Worm (Caenorhabditis elegans) whole organism, L1 larva: ENCODE results near the gene C16C10.13.
A peak's percentile ranks its signal among the peaks of the same experiment; 100 is the strongest.

ENCODE experiments used
- C16A3.4 ChIP-seq: fragments of 150-350 bp; optimal IDR thresholded peaks from 2 replicates; lab custom pipeline; 2014; ENCODE audit warnings: missing biosample characterization, missing genetic modification characterization
- F16B12.6 ChIP-seq: fragments of 150-350 bp; optimal IDR thresholded peaks from 2 replicates; lab custom pipeline; 2014; ENCODE audit warnings: missing biosample characterization, missing genetic modification characterization
- Y116A8C.19 ChIP-seq: sonication (generic microtip); optimal IDR thresholded peaks from 2 replicates; lab custom pipeline; 2016; ENCODE audit warnings: missing compliant biosample characterization, missing genetic modification characterization, borderline replicate concordance
- aha-1 ChIP-seq: fragments of 150-350 bp; optimal IDR thresholded peaks from 2 replicates; lab custom pipeline; 2014; ENCODE audit warnings: missing biosample characterization, missing genetic modification characterization
- ceh-63 ChIP-seq: fragments of 200-800 bp; sonication (Bioruptor generic); optimal IDR thresholded peaks from 2 replicates; lab custom pipeline; 2018; ENCODE audit warnings: mild to moderate bottlenecking, missing genetic modification characterization, missing compliant biosample characterization
- ceh-8 ChIP-seq: fragments of 200-800 bp; sonication (Bioruptor generic); optimal IDR thresholded peaks from 2 replicates; lab custom pipeline; 2018; ENCODE audit warnings: mild to moderate bottlenecking, missing genetic modification characterization, moderate library complexity, missing compliant biosample characterization
- ceh-82 ChIP-seq, 3 experiments: fragments of 150-350 bp in 1 of 3; sonication (generic microtip) in 2 of 3; optimal IDR thresholded peaks; 2 replicates each; lab custom pipeline; 2014 to 2017; ENCODE audit warnings: missing biosample characterization in 3 of 3, missing genetic modification characterization in 3 of 3
- ceh-90 ChIP-seq: sonication (generic microtip); optimal IDR thresholded peaks from 2 replicates; lab custom pipeline; 2016; ENCODE audit warnings: missing genetic modification characterization, missing compliant biosample characterization
- ces-1 ChIP-seq: fragments of 150-350 bp; optimal IDR thresholded peaks from 2 replicates; lab custom pipeline; 2014; ENCODE audit warnings: missing biosample characterization, missing genetic modification reagents, missing genetic modification characterization
- dpl-1 ChIP-seq, 3 experiments: fragments of 150-350 bp in 2 of 3; sonication (generic microtip) in 1 of 3; optimal IDR thresholded peaks; 2 replicates each; lab custom pipeline; 2014 to 2017; ENCODE audit warnings: missing biosample characterization in 3 of 3, missing genetic modification characterization in 3 of 3, missing genetic modification reagents in 3 of 3
- dsc-1 ChIP-seq: sonication (generic microtip); optimal IDR thresholded peaks from 2 replicates; lab custom pipeline; 2016; ENCODE audit warnings: mild to moderate bottlenecking, missing genetic modification characterization, missing compliant biosample characterization
- efl-1 ChIP-seq, 4 experiments: fragments of 150-350 bp; optimal IDR thresholded peaks in 3 of 4; peaks in 1 of 4; 1 replicate in 1 of 4; 2 replicates in 3 of 4; lab custom pipeline; 2014; ENCODE audit warnings: missing biosample characterization in 2 of 4, missing genetic modification characterization in 2 of 4, missing genetic modification reagents in 2 of 4
- efl-3 ChIP-seq: fragments of 200-800 bp; sonication (Bioruptor generic); optimal IDR thresholded peaks from 2 replicates; lab custom pipeline; 2018; ENCODE audit warnings: mild to moderate bottlenecking, missing genetic modification characterization, missing compliant biosample characterization
- egl-13 ChIP-seq: sonication (generic microtip); optimal IDR thresholded peaks from 2 replicates; lab custom pipeline; 2016; ENCODE audit warnings: missing genotype, missing genetic modification reagents, missing genetic modification characterization, missing compliant biosample characterization
- ets-5 ChIP-seq: fragments of 200-800 bp; sonication (Bioruptor generic); IDR thresholded peaks from 2 replicates; pipeline ENCODE4 v1.3.6; 2022; ENCODE audit warnings: missing genetic modification characterization, missing compliant biosample characterization
- fkh-10 ChIP-seq: sonication (generic microtip); optimal IDR thresholded peaks from 2 replicates; lab custom pipeline; 2017; ENCODE audit warnings: missing biosample characterization, missing genetic modification reagents, missing genetic modification characterization
- fkh-4 ChIP-seq: sonication (generic microtip); optimal IDR thresholded peaks from 2 replicates; lab custom pipeline; 2016; ENCODE audit warnings: missing compliant biosample characterization, missing genetic modification characterization, borderline replicate concordance
- fkh-8 ChIP-seq: sonication (generic microtip); optimal IDR thresholded peaks from 2 replicates; lab custom pipeline; 2016; ENCODE audit warnings: mild to moderate bottlenecking, missing genetic modification characterization, missing compliant biosample characterization
- fos-1 ChIP-seq: fragments of 150-350 bp; optimal IDR thresholded peaks from 2 replicates; lab custom pipeline; 2014; ENCODE audit warnings: missing biosample characterization, missing genetic modification characterization
- hlh-17 ChIP-seq: fragments of 200-800 bp; sonication (Bioruptor generic); optimal IDR thresholded peaks from 2 replicates; lab custom pipeline; 2018; ENCODE audit warnings: missing genetic modification characterization, mild to moderate bottlenecking, missing compliant biosample characterization, moderate library complexity, borderline replicate concordance
- hpl-2 ChIP-seq: fragments of 150-350 bp; optimal IDR thresholded peaks from 2 replicates; lab custom pipeline; 2014; ENCODE audit warnings: missing biosample characterization, missing genetic modification reagents, missing genetic modification characterization
- irx-1 ChIP-seq: sonication (generic microtip); optimal IDR thresholded peaks from 2 replicates; lab custom pipeline; 2016; ENCODE audit warnings: missing genetic modification characterization, missing compliant biosample characterization
- isw-1 ChIP-seq: fragments of 200-800 bp; sonication (Bioruptor generic); IDR thresholded peaks from 2 replicates; pipeline ENCODE4 v1.3.6; 2022; ENCODE audit warnings: missing genetic modification characterization, missing compliant biosample characterization
- jun-1 ChIP-seq: fragments of 150-350 bp; optimal IDR thresholded peaks from 2 replicates; lab custom pipeline; 2014; ENCODE audit warnings: missing biosample characterization, missing genetic modification reagents, missing genetic modification characterization
- lin-13 ChIP-seq: fragments of 150-350 bp; optimal IDR thresholded peaks from 2 replicates; lab custom pipeline; 2014; ENCODE audit warnings: missing biosample characterization, missing genetic modification reagents, missing genetic modification characterization
- lin-14 ChIP-seq: fragments of 200-800 bp; sonication (Bioruptor generic); optimal IDR thresholded peaks from 2 replicates; lab custom pipeline; 2018; ENCODE audit warnings: mild to moderate bottlenecking, missing genetic modification characterization, moderate library complexity, missing compliant biosample characterization
- lin-15B ChIP-seq: fragments of 150-350 bp; sonication (generic microtip); optimal IDR thresholded peaks from 3 replicates; lab custom pipeline; 2014; ENCODE audit warnings: missing biosample characterization, missing genetic modification characterization
- lin-35 ChIP-seq, 2 experiments: fragments of 150-350 bp; optimal IDR thresholded peaks; 2 replicates each; lab custom pipeline; 2014; ENCODE audit warnings: missing biosample characterization in 2 of 2, missing genetic modification characterization in 2 of 2, missing genetic modification reagents in 2 of 2
- lsy-2 ChIP-seq, 2 experiments: fragments of 150-350 bp; optimal IDR thresholded peaks; 2 replicates each; lab custom pipeline; 2014; ENCODE audit warnings: missing biosample characterization in 2 of 2, missing genetic modification characterization in 2 of 2
- nhr-20 ChIP-seq: sonication (generic microtip); optimal IDR thresholded peaks from 2 replicates; lab custom pipeline; 2016; ENCODE audit warnings: mild to moderate bottlenecking, missing genetic modification characterization, missing compliant biosample characterization
- nhr-237 ChIP-seq: fragments of 150-350 bp; optimal IDR thresholded peaks from 2 replicates; lab custom pipeline; 2014; ENCODE audit warnings: missing biosample characterization, missing genetic modification characterization
- nhr-28 ChIP-seq: fragments of 150-350 bp; optimal IDR thresholded peaks from 2 replicates; lab custom pipeline; 2014; ENCODE audit warnings: missing biosample characterization, missing genetic modification characterization
- nhr-76 ChIP-seq: sonication (generic microtip); optimal IDR thresholded peaks from 2 replicates; lab custom pipeline; 2017; ENCODE audit warnings: missing biosample characterization, missing genetic modification characterization
- nhr-85 ChIP-seq: sonication (generic microtip); peaks from one replicate; lab custom pipeline; 2016; ENCODE audit warnings: missing genetic modification characterization, inconsistent platforms, missing compliant biosample characterization
- nhr-90 ChIP-seq: sonication (generic microtip); optimal IDR thresholded peaks from 2 replicates; lab custom pipeline; 2016; ENCODE audit warnings: mild to moderate bottlenecking, missing genetic modification characterization, missing compliant biosample characterization; ENCODE audit not compliant: poor library complexity
- pqm-1 ChIP-seq: sonication (generic microtip); optimal IDR thresholded peaks from 3 replicates; lab custom pipeline; 2017; ENCODE audit warnings: missing biosample characterization, missing genetic modification characterization
- skn-1 ChIP-seq: fragments of 150-350 bp; optimal IDR thresholded peaks from 2 replicates; lab custom pipeline; 2014; ENCODE audit warnings: missing biosample characterization, missing genetic modification characterization
- snu-23 ChIP-seq: sonication (generic microtip); optimal IDR thresholded peaks from 2 replicates; lab custom pipeline; 2016; ENCODE audit warnings: missing genetic modification characterization, missing compliant biosample characterization
- sox-4 ChIP-seq: sonication (generic microtip); optimal IDR thresholded peaks from 2 replicates; lab custom pipeline; 2016; ENCODE audit warnings: missing genetic modification characterization, missing compliant biosample characterization
- sptf-1 ChIP-seq: fragments of 150-350 bp; optimal IDR thresholded peaks from 2 replicates; lab custom pipeline; 2014; ENCODE audit warnings: missing biosample characterization, missing genetic modification characterization
- swsn-7 ChIP-seq: sonication (generic microtip); optimal IDR thresholded peaks from 2 replicates; lab custom pipeline; 2016; ENCODE audit warnings: missing genetic modification characterization, missing compliant biosample characterization
- tbx-2 ChIP-seq: sonication (generic microtip); optimal IDR thresholded peaks from 2 replicates; lab custom pipeline; 2016; ENCODE audit warnings: missing genetic modification characterization, missing compliant biosample characterization
- tlp-1 ChIP-seq: fragments of 150-350 bp; optimal IDR thresholded peaks from 2 replicates; lab custom pipeline; 2014; ENCODE audit warnings: missing biosample characterization, missing genetic modification characterization
- unc-130 ChIP-seq: fragments of 150-350 bp; optimal IDR thresholded peaks from 2 replicates; lab custom pipeline; 2017; ENCODE audit warnings: missing biosample characterization, missing genetic modification characterization, inconsistent platforms
- unc-30 ChIP-seq: sonication (generic microtip); optimal IDR thresholded peaks from 2 replicates; lab custom pipeline; 2017; ENCODE audit warnings: missing biosample characterization, missing genetic modification characterization
- unc-62 ChIP-seq: fragments of 150-350 bp; optimal IDR thresholded peaks from 2 replicates; lab custom pipeline; 2014; ENCODE audit warnings: missing biosample characterization, missing genetic modification reagents, missing genetic modification characterization
- unc-98 ChIP-seq: fragments of 200-800 bp; sonication (Bioruptor generic); IDR thresholded peaks from 2 replicates; pipeline ENCODE4 v1.3.6; 2022; ENCODE audit warnings: missing genetic modification characterization, missing compliant biosample characterization
- ztf-11 ChIP-seq, 2 experiments: sonication (generic microtip); optimal IDR thresholded peaks; 2 replicates each; lab custom pipeline; 2016 to 2017; ENCODE audit warnings: missing genetic modification characterization in 2 of 2, missing biosample characterization in 1 of 2, missing compliant biosample characterization in 1 of 2

The C16C10.13 gene

DNA sequence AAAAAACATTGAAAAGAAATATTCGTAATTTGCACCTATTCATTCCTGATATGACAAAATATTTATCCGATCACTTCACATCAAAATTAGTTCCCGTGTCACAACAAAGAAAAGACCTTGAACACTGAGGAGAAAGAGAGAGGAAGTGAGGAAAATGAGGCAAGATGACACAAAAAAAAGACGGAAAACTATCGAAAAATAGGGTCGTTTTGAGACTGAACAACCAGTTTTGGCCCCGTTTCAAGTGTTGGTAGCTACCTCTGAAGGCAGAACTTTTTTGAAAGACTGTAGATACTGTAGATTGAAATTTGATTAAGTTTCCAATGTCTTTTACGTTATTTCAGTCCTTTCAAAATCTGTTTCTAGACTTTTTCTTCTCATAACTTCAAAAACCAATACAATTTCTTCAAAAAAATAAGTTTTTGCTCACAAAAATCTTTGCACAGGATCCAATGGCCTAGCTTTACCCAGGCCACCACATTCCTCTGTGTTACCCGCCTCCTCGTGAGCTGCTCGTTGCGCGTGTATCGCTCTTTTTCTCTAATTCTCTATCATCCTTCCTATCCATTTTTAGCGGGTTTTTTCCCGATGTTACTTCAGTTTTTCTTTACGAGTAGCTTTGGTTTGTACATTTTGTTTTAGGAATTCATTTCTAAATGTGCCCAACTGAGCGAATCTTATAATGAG lies 20.2 kb downstream of the C16C10.13 start (continued):
- TF ChIP-seq nhr-85 (tag; lab: Kevin White, UChicago), result peak; percentile 76
- TF ChIP-seq lsy-2 (tag; optimal IDR thresholded peaks at IDR 0.05; lab: Kevin White, UChicago), result peak; percentile 68 to 78
- TF ChIP-seq efl-1 (optimal IDR thresholded peaks at IDR 0.05; lab: Kevin White, UChicago), result peak; percentile 67 to 74
- TF ChIP-seq efl-1 (GFP tag; optimal IDR thresholded peaks at IDR 0.05 in 1 of 2; lab: Kevin White, UChicago), result peak; percentile 56 to 94
- TF ChIP-seq tbx-2 (tag; lab: Kevin White, UChicago), result peak; percentile 65
- TF ChIP-seq lin-14 (GFP tag; lab: Kevin White, UChicago), result peak; percentile 83
- no peak for TF ChIP-seq nhr-28 (tag; lab: Kevin White, UChicago)
- no peak for TF ChIP-seq efl-3
- peak; percentile 21 for TF ChIP-seq C16A3.4 (tag; lab: Kevin White, UChicago)
- TF ChIP-seq Y116A8C.19, result no peak
- no peak for TF ChIP-seq ceh-8 (GFP tag; lab: Kevin White, UChicago)
- no peak for TF ChIP-seq sptf-1 (tag; lab: Kevin White, UChicago)
- TF ChIP-seq nhr-90, result peak; percentile 19
- TF ChIP-seq ceh-90 (tag; lab: Kevin White, UChicago), result peak; percentile 82
- TF ChIP-seq unc-62 (GFP tag; lab: Kevin White, UChicago), result no peak
- peak; percentile 24 for TF ChIP-seq egl-13
- no peak for TF ChIP-seq ces-1
- peak; percentile 60 for TF ChIP-seq snu-23 (GFP tag; lab: Kevin White, UChicago)
- TF ChIP-seq irx-1 (tag; lab: Kevin White, UChicago), result peak; percentile 71
- no peak for TF ChIP-seq ceh-63
- no peak for TF ChIP-seq hlh-17 (GFP tag; lab: Kevin White, UChicago)
- TF ChIP-seq pqm-1 (tag; lab: Kevin White, UChicago), result no peak
- peak; percentile 40 for TF ChIP-seq dsc-1 (tag; lab: Kevin White, UChicago)
- TF ChIP-seq ceh-82 (tag; optimal IDR thresholded peaks at IDR 0.05; lab: Kevin White, UChicago), result peak; percentile 18 to 85 (median 30)
- peak in 1 of 2 experiments; percentile 69 for TF ChIP-seq lin-35 (GFP tag; optimal IDR thresholded peaks at IDR 0.05; lab: Kevin White, UChicago)
- peak; percentile 42 for TF ChIP-seq fkh-10 (GFP tag; lab: Kevin White, UChicago)
- TF ChIP-seq unc-98 (GFP tag; lab: Robert Waterston, UW), result 0 out of 2 replicates have a peak, but pooled peaks have one; percentile 49
- TF ChIP-seq nhr-237 (tag; lab: Kevin White, UChicago), result no peak
- TF ChIP-seq nhr-20 (tag; lab: Kevin White, UChicago), result peak; percentile 50
- TF ChIP-seq swsn-7, result peak; percentile 55
- peak; percentile 3 for TF ChIP-seq fos-1 (tag; lab: Kevin White, UChicago)
- peak; percentile 59 for TF ChIP-seq lin-15B (tag; lab: Kevin White, UChicago)
- no peak for TF ChIP-seq nhr-76 (tag; lab: Kevin White, UChicago)
- peak; percentile 47 for TF ChIP-seq fkh-4 (tag; lab: Kevin White, UChicago)
- no peak for TF ChIP-seq aha-1 (tag; lab: Kevin White, UChicago)
- TF ChIP-seq unc-130 (tag; lab: Kevin White, UChicago), result no peak
- peak; percentile 15 for TF ChIP-seq sox-4 (tag; lab: Kevin White, UChicago)
- no peak for TF ChIP-seq lin-13 (GFP tag; lab: Kevin White, UChicago)
- no peak for TF ChIP-seq jun-1 (tag; lab: Kevin White, UChicago)
- no peak for TF ChIP-seq ets-5
- TF ChIP-seq F16B12.6 (tag; lab: Kevin White, UChicago), result peak; percentile 40
- TF ChIP-seq dpl-1 (GFP tag; optimal IDR thresholded peaks at IDR 0.05; lab: Kevin White, UChicago), result peak; percentile 47 to 71 (median 47)
- TF ChIP-seq skn-1 (tag; lab: Kevin White, UChicago), result peak; percentile 75
- peak; percentile 85 for TF ChIP-seq fkh-8 (tag; lab: Kevin White, UChicago)
- TF ChIP-seq tlp-1, result no peak
- TF ChIP-seq isw-1 (GFP tag; lab: Robert Waterston, UW), result peak; percentile 69
- TF ChIP-seq unc-30 (tag; lab: Kevin White, UChicago), result no peak
- TF ChIP-seq ztf-11 (tag; optimal IDR thresholded peaks at IDR 0.05; lab: Kevin White, UChicago), result peak in 1 of 2 experiments; percentile 58
- no peak for TF ChIP-seq hpl-2 (GFP tag; lab: Kevin White, UChicago)
